Fruit fly (Drosophila melanogaster) whole organism, adult: ENCODE measurements around the gene CG14402.

Experiments
- CG11617 ChIP-seq: fragments of 200-800 bp; sonication (Bioruptor generic); optimal IDR thresholded peaks from 2 replicates; lab custom pipeline; 2017; ENCODE audit warnings: mild to moderate bottlenecking, missing biosample characterization, missing genetic modification reagents, missing genetic modification characterization
- CG12768 ChIP-seq: fragments of 200-800 bp; sonication (Bioruptor generic); optimal IDR thresholded peaks from 2 replicates; lab custom pipeline; 2017; ENCODE audit warnings: missing biosample characterization, missing genetic modification characterization, mild to moderate bottlenecking, moderate library complexity, missing genetic modification reagents
- CG14711 ChIP-seq: fragments of 200-800 bp; sonication (Bioruptor generic); optimal IDR thresholded peaks from 2 replicates; lab custom pipeline; 2018; ENCODE audit warnings: missing biosample characterization, mild to moderate bottlenecking, missing genetic modification characterization, moderate library complexity
- CG1620 ChIP-seq: fragments of 200-800 bp; sonication (Bioruptor generic); optimal IDR thresholded peaks from 2 replicates; lab custom pipeline; 2016; ENCODE audit warnings: missing biosample characterization, missing genetic modification characterization
- CG33017 ChIP-seq: fragments of 200-800 bp; sonication (Bioruptor generic); optimal IDR thresholded peaks from 2 replicates; lab custom pipeline; 2018; ENCODE audit warnings: missing biosample characterization, mild to moderate bottlenecking, missing genetic modification characterization, moderate library complexity
- CG5204 ChIP-seq: fragments of 200-800 bp; sonication (Bioruptor generic); optimal IDR thresholded peaks from 2 replicates; lab custom pipeline; 2016; ENCODE audit warnings: missing biosample characterization, missing genetic modification characterization
- CG7045 ChIP-seq: fragments of 200-800 bp; sonication (Bioruptor generic); optimal IDR thresholded peaks from 2 replicates; lab custom pipeline; 2017; ENCODE audit warnings: missing biosample characterization, mild to moderate bottlenecking, missing genetic modification characterization
- CG7101 ChIP-seq: fragments of 200-800 bp; sonication (Bioruptor generic); optimal IDR thresholded peaks from 2 replicates; lab custom pipeline; 2018; ENCODE audit warnings: missing biosample characterization, mild to moderate bottlenecking, missing genetic modification characterization, moderate library complexity
- Clk ChIP-seq: fragments of 200-800 bp; sonication (Bioruptor generic); optimal IDR thresholded peaks from 2 replicates; lab custom pipeline; 2017; ENCODE audit warnings: missing biosample characterization, missing genetic modification characterization
- Crg-1 ChIP-seq: fragments of 200-800 bp; sonication (Bioruptor generic); optimal IDR thresholded peaks from 2 replicates; lab custom pipeline; 2016; ENCODE audit warnings: missing biosample characterization, missing genetic modification characterization
- Hr96 ChIP-seq: fragments of 200-800 bp; sonication (Bioruptor generic); optimal IDR thresholded peaks from 2 replicates; lab custom pipeline; 2016; ENCODE audit warnings: missing biosample characterization, missing genetic modification characterization
- Mnt ChIP-seq: fragments of 200-800 bp; sonication (Bioruptor generic); optimal IDR thresholded peaks from 2 replicates; lab custom pipeline; 2016; ENCODE audit warnings: missing biosample characterization, mild to moderate bottlenecking, missing genetic modification characterization
- bab1 ChIP-seq: fragments of 200-800 bp; sonication (Bioruptor generic); optimal IDR thresholded peaks from 3 replicates; lab custom pipeline; 2019; ENCODE audit warnings: missing biosample characterization, mild to moderate bottlenecking, missing genetic modification characterization, moderate library complexity
- cic ChIP-seq: fragments of 200-800 bp; sonication (Bioruptor generic); optimal IDR thresholded peaks from 2 replicates; lab custom pipeline; 2017; ENCODE audit warnings: missing biosample characterization, mild to moderate bottlenecking, missing genetic modification characterization, moderate library complexity
- cnc ChIP-seq, 2 experiments: fragments of >200 bp; optimal IDR thresholded peaks; 2 replicates each; lab custom pipeline; 2017
- kay ChIP-seq: fragments of 200-800 bp; sonication (Bioruptor generic); peaks from one replicate; lab custom pipeline; 2016; ENCODE audit warnings: missing biosample characterization, missing genetic modification characterization, borderline replicate concordance
- pad ChIP-seq: fragments of 200-800 bp; sonication (Bioruptor generic); optimal IDR thresholded peaks from 3 replicates; lab custom pipeline; 2017; ENCODE audit warnings: missing biosample characterization, missing genetic modification characterization, mild to moderate bottlenecking, moderate library complexity, missing genetic modification reagents
- tj ChIP-seq: fragments of 200-800 bp; sonication (Bioruptor generic); optimal IDR thresholded peaks from 3 replicates; lab custom pipeline; 2017; ENCODE audit warnings: missing biosample characterization, mild to moderate bottlenecking, missing genetic modification characterization, moderate library complexity
- toe ChIP-seq: fragments of 200-800 bp; sonication (Bioruptor generic); optimal IDR thresholded peaks from 2 replicates; lab custom pipeline; 2016; ENCODE audit warnings: missing biosample characterization, missing genetic modification characterization

The CG14402 gene

DNA sequence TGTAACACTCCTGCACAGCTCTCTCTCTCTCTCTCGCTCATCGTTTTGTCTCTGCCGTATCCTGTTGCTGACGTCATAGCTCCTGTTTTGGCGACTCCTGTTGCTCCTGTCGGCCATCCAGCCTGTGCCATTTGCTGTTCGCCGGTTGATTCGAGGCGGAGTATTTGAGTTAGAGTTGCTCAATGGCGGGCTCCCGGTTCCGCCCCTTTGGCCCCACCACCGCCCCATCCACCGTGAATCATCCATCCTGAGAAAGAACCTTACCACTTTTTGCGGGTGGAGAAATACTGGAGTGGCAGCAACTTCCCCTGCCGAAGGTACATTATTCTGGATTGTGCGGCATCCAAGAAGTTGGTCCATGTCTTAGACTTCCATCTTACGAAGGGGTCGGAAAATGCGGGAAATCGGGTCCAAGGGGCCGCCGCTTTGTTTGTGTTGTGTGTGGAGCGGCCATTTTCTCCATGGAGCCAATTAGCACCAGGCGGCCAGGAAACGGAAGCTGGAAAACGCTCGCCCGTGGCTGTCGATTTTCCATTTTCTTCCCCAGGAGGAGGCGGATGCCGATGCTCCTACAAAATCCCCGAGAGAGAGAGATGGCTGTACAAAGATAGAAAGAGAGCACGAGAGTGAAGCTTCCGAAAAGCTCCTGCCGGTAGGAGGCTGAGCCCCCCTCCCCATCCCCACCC, 40.4 kb upstream of the CG14402 start:
- TF ChIP-seq Clk (GFP tag; lab: Kevin White, UChicago) (peak; percentile 5), CG33017 (tag; lab: Kevin White, UChicago) (no peak), pad (peak; percentile 81)

DNA sequence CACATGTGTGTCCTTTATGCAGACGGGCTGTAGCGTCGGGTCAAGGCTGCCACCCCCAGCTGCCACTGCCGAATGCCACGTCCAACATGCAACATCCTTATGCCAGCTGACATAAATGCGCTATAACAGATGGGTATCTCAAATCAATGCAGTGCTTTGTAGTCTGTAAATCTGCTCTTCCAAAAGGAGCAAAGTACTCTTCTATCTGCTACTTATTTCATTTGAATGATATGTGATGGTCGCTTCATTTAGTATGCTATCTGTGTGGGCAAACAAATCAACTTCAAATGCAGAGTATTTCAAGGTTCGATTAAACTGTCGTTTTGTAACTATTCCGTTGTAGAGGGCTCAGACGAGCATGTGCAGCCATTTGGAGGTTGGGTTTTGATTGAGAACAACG, 39.9 kb upstream of the CG14402 start:
- no peak for TF ChIP-seq Clk (GFP tag; lab: Kevin White, UChicago)
- TF ChIP-seq CG33017 (tag; lab: Kevin White, UChicago) = peak; percentile 33
- TF ChIP-seq CG14711 (tag; lab: Kevin White, UChicago) = peak; percentile 55
- TF ChIP-seq toe (GFP tag; lab: Kevin White, UChicago) = no peak
- peak; percentile 80 for TF ChIP-seq CG12768 (GFP tag; lab: Kevin White, UChicago)
- TF ChIP-seq CG7101 (tag; lab: Kevin White, UChicago) = peak; percentile 22

DNA sequence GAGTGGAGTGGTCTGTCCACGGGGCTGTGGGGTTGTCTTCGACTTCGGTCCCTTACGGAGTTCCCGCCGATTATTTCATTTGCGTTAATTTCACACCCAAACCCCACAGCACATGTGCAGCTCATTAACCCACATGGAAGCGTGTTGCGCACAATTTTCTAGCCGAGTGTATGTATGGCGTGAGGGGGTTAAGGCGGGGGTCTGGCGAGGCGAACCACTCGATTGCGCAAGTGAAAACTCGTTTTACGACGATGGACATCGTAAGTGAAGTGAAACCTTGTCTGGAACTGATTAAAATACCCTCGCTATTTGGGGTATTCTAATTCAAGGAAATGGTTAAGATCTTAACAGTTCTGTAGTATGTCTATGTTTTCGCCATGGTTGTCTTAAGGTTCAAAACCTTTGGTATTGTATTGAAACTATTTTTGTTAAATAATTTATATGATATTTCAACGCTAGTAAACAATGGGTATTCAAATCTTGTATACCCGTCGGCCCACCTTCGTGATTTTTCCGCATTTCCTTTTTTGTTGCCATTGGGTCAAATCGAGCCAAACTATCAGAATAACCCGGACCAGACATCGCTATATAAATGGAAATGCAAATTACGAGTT, 38.0 kb upstream of the CG14402 start:
- TF ChIP-seq CG33017 (tag; lab: Kevin White, UChicago) (peak; percentile 6), CG11617 (GFP tag; lab: Kevin White, UChicago) (no peak), Mnt (GFP tag; lab: Kevin White, UChicago) (peak; percentile 13), bab1 (GFP tag; lab: Kevin White, UChicago) (no peak)

DNA sequence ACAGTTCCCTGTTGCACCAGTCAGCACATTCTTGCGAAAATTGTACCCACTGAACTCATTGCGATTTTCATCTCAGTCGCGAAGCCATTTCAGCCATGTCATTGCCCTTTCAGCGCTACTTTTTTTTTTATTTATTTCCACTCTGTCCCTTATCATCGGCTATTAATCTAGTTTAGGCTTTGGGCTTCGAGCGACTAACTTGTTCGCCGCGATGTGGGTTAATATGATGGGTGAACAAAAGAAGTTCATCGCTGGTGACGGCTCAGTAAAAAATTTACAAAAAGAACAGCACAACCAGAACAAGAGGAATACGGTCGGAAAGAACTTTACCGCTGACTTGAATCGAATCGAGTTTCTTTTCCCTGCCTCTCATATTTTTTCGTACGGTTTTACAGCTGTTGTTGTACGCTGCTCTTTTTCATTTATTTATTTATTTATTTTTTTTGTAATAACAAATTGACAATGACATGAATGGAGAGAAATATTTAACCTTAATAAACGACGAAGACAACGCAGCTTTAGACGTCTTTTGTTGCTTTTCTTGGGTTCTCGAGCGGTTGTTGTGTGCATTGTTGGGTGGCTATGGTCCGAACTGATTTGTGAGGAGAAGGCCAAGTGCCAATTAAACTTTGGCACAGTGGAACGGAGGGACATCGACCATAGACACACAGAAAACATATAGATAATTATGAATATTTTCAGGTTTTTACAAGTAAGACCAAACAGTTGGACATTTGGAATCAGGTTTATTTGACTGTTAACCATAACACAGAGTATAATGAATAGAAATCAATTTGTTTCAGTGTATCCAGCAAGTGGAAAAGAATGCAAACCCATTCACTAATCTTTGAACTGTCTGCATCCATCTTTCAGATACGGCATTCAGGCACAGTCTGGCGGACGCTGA, 36.6 kb upstream of the CG14402 start:
- TF ChIP-seq cnc (optimal IDR thresholded peaks at IDR 0.05; lab: Kevin White, UChicago) = no peak
- TF ChIP-seq tj (GFP tag; lab: Kevin White, UChicago) = peak; percentile 37
- TF ChIP-seq kay (GFP tag; lab: Kevin White, UChicago) = peak; percentile 27

DNA sequence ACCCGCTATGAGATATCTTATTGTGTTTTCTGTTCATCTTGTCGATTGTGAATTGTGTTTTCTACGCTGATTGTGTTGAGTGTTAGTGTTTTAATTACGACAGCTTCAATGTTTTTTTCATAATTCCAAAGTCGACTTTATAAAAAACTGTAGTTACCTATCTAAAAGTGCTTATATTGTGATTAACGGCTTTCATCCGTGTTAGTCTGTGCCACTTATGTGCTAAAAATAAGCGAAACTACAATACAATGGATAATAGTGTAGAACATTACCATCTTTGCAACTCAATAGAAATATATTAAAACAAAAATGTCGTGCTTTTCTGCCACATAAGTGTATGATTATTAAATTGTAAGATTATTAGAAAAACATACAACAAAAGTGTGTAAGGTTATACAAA, 33.0 kb upstream of the CG14402 start, which contains the start of gene CG33322:
Gene CG33322, minus strand, starts transcription at position 101 of the 400 bp plus-strand sequence.
- TF ChIP-seq CG33017 (tag; lab: Kevin White, UChicago) (no peak), Hr96 (GFP tag; lab: Kevin White, UChicago) (no peak), Crg-1 (GFP tag; lab: Kevin White, UChicago) (no peak), CG1620 (no peak)

DNA sequence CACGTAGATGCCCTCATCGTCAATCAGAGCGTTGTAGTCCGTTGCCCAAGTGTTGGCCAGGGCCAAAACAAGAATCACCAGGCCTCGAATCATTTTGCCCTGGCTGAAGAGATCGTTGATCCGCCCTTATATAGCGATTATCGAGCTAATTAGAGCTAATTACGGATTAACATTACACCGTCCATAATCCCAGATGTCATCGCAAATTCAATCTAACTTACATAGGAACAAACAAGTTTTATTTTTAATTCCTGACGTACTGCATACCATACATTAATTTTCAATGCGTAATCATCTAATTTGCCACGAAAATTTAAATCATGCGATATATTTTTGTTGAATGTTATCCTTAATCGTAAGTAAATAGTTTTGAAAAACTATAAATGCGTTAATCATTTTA, 31.9 kb upstream of the CG14402 start, which contains the start of gene CheB38b:
Gene CheB38b, minus strand, starts transcription at position 101 of the 400 bp plus-strand sequence.
- TF ChIP-seq pad = no peak
- TF ChIP-seq kay (GFP tag; lab: Kevin White, UChicago) = no peak
- TF ChIP-seq CG7101 (tag; lab: Kevin White, UChicago) = no peak
- no peak for TF ChIP-seq CG5204 (GFP tag; lab: Kevin White, UChicago)
- TF ChIP-seq Hr96 (GFP tag; lab: Kevin White, UChicago) = no peak
- no peak for TF ChIP-seq cic
- TF ChIP-seq tj (GFP tag; lab: Kevin White, UChicago) = no peak
- TF ChIP-seq toe (GFP tag; lab: Kevin White, UChicago) = no peak
- no peak for TF ChIP-seq Mnt (GFP tag; lab: Kevin White, UChicago)
- TF ChIP-seq CG14711 (tag; lab: Kevin White, UChicago) = no peak
- no peak for TF ChIP-seq cnc (optimal IDR thresholded peaks at IDR 0.05; lab: Kevin White, UChicago)
- no peak for TF ChIP-seq Clk (GFP tag; lab: Kevin White, UChicago)
- no peak for TF ChIP-seq CG7045 (GFP tag; lab: Kevin White, UChicago)
- TF ChIP-seq CG33017 (tag; lab: Kevin White, UChicago) = no peak
- no peak for TF ChIP-seq bab1 (GFP tag; lab: Kevin White, UChicago)

DNA sequence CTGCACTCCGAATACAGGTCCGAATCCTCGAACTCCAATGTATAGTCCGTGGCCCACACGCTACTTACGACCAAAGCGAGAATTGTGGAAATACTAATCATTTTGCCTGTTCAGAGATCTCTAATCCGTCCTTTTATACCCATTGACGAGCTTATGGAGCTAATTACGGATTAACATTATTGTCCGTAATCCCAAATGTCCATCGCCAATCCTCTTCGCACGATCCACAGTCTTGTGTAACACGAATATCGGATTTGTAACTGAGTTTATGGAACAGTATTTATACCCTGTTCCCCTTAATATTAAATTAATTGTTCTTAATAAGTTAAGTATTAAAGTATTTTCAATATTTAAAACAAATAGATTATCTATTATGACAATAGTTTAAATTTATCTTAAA, 30.7 kb upstream of the CG14402 start, which contains the start of gene CheB38a:
Gene CheB38a, minus strand, starts transcription at position 101 of the 400 bp plus-strand sequence.
- TF ChIP-seq CG12768 (GFP tag; lab: Kevin White, UChicago) (no peak), Crg-1 (GFP tag; lab: Kevin White, UChicago) (no peak), Clk (GFP tag; lab: Kevin White, UChicago) (no peak)
